Fruit fly (Drosophila melanogaster) whole organism: ENCODE measurements around the gene mtsh.

ENCODE experiments used
- CG8478 ChIP-seq: fragments of >200 bp; optimal IDR thresholded peaks from 2 replicates; lab custom pipeline; 2018; ENCODE audit warnings: inconsistent platforms
- Dll ChIP-seq: fragments of >200 bp; optimal IDR thresholded peaks from 2 replicates; lab custom pipeline; 2017
- EcR ChIP-seq, 2 experiments: fragments of >200 bp; optimal IDR thresholded peaks; 2 replicates each; lab custom pipeline; 2017; ENCODE audit warnings: missing biosample characterization in 2 of 2, missing genetic modification characterization in 2 of 2, missing genetic modification reagents in 2 of 2
- pan ChIP-seq: fragments of >200 bp; optimal IDR thresholded peaks from 2 replicates; lab custom pipeline; 2017
- psq ChIP-seq: fragments of >200 bp; optimal IDR thresholded peaks from 2 replicates; lab custom pipeline; 2017
- usp ChIP-seq: fragments of >200 bp; optimal IDR thresholded peaks from 2 replicates; lab custom pipeline; 2017; ENCODE audit warnings: missing biosample characterization, missing genetic modification characterization, mixed read lengths

The mtsh gene

DNA sequence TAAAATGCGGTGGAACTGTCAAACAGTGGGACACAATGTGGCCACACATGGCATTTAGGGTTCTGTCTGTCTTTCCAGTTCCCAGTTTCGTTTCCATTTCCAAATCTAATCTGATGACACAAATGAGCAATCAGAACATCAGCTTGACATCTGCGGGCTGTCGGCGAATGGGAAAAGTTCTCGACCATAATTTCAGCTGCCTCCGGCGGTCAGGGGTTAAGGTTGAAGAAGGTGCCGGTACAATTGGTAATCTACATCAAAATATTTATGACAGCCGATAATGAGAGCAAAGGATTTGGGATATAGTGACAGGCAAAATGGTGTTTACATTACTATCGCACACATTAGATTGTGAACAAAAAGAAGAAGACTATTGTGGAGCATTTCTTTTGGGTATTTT lies 37.8 kb downstream of the mtsh start:
- TF ChIP-seq CG8478 (lab: Kevin White, UChicago) (no peak), Dll (lab: Kevin White, UChicago) (no peak), psq (no peak), EcR (GFP tag; optimal IDR thresholded peaks at IDR 0.05; lab: Kevin White, UChicago) (no peak), usp (GFP tag; lab: Kevin White, UChicago) (no peak), pan (lab: Kevin White, UChicago) (no peak)

DNA sequence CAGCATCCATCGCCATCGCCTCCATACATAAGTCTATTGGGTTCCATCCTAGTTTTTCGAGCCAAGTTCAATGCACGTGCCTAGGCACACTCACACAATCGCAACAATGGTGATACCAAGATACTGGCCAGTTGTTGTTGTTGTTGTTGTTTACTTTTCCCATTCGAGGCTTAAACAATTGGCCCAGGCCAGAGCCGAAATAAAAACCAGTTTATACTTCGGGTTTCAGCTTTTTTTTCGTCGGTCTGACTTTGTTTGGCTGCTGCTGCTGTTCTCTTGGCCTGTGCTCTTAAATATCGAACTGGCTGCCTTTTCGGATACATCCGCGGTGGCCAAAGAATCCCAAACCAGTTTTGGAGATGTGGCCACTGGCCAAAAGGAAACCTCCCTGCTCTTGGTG lies 39.5 kb downstream of the mtsh start:
- TF ChIP-seq psq: no peak
- TF ChIP-seq EcR (GFP tag; optimal IDR thresholded peaks at IDR 0.05; lab: Kevin White, UChicago): no peak
- no peak for TF ChIP-seq Dll (lab: Kevin White, UChicago)

DNA sequence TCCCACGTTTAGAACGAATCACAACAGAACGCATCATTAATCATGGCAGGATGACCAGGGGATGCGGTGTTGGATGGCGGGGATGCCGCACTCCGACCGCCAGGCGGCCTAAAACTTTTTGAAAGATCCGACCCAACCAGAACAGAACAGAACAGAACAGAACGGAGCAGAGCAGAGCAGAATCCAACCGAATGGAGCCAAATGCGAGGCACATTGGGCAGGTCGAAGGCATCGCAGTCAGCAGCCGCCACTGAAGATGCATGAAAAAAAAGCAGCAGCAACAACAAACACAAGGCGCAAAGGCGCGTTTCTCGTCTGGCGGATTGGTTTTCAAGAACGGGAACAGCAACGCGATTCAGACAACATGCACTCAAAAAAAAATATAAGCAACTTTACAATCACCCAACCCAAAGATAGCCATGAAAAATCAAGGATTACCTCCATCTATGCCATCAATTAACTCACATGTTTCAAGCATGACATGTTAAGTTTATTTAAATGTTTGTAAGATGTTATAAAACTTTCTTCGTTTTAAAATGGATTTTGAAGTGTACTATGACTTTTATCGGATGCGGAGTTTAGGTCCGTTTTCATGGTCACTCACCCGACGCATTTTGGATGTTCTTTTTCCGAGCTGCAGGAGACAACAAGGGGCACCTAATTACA lies 40.2 kb downstream of the mtsh start:
- peak in 1 of 2 experiments; percentile 47 for TF ChIP-seq EcR (GFP tag; optimal IDR thresholded peaks at IDR 0.05; lab: Kevin White, UChicago)
- no peak for TF ChIP-seq pan (lab: Kevin White, UChicago)
- no peak for TF ChIP-seq usp (GFP tag; lab: Kevin White, UChicago)

DNA sequence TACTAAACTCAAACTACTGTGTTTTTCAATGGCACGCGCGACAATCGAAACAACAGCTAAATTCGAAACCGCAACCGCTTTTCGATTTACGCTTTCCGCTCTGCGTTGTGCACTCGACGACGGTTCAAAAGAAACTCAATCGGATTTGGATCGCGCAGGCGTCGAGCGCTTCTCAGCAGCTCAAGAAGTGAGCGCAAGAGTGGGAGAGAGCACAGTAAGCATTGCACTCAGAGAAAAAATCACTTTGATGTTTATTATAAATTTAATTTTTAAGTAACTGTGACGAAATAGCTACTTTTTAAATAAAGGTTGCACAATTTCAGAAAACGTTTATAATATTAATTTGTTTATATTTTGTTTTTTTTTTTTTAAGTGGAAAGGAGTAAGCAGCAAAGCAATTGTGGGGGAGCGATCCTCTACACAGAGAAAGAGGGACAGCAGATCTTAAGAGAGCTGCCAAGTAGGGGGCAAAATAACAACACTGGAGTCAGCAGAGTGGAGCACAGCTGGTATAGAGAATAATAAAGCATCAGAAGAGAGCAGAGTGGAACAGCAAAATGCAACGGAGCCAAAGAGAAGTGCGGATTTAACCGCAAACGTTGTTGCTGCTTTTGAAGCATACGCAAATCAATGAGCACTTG lies 42.0 kb downstream of the mtsh start:
- TF ChIP-seq pan (lab: Kevin White, UChicago) (no peak), EcR (GFP tag; optimal IDR thresholded peaks at IDR 0.05; lab: Kevin White, UChicago) (no peak), Dll (lab: Kevin White, UChicago) (no peak), usp (GFP tag; lab: Kevin White, UChicago) (no peak), psq (no peak), CG8478 (lab: Kevin White, UChicago) (no peak)

DNA sequence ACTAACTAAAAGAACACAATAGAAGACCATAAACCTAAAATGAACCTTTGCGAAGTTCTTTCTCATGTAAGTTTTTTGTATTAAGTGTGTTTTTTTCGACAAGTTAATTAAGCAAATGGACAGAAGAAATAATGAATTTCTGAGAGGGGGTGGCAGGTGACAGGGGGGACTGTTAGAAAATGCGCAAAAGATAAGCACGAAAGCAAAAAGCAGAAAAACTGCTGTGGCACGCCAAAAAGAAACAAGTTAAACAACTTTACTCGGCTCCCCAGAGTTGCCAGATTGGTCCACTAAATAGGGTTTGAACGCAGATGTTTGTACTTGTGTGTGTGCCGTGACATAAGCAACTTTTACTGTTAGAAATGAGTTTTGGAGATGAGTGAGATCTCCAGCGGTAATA lies 42.8 kb downstream of the mtsh start:
- TF ChIP-seq usp (GFP tag; lab: Kevin White, UChicago): no peak
- no peak for TF ChIP-seq Dll (lab: Kevin White, UChicago)
- TF ChIP-seq pan (lab: Kevin White, UChicago): no peak
- TF ChIP-seq psq: no peak
- TF ChIP-seq EcR (GFP tag; optimal IDR thresholded peaks at IDR 0.05; lab: Kevin White, UChicago): no peak
- TF ChIP-seq CG8478 (lab: Kevin White, UChicago): no peak

DNA sequence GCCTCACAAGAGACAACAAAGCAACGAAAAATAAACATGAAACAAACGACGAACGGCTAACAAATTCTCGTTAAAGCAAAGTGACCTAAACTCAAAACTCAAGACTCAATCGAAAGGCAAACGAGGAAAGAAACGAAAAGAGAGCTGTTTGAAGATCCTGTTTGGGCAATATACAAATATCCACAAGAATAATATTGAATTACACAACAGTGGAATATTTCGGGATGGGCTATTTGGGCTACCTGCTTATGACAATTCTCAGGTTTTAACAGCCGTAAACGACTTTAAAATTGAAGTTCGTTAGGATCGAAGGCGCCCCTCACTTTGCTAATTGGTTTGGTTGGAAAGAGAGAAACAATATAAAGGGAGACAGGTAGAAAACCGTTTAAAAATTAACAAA lies 43.4 kb downstream of the mtsh start:
- TF ChIP-seq pan (lab: Kevin White, UChicago) (no peak), psq (no peak), usp (GFP tag; lab: Kevin White, UChicago) (no peak), CG8478 (lab: Kevin White, UChicago) (no peak), Dll (lab: Kevin White, UChicago) (no peak), EcR (GFP tag; optimal IDR thresholded peaks at IDR 0.05; lab: Kevin White, UChicago) (no peak)

DNA sequence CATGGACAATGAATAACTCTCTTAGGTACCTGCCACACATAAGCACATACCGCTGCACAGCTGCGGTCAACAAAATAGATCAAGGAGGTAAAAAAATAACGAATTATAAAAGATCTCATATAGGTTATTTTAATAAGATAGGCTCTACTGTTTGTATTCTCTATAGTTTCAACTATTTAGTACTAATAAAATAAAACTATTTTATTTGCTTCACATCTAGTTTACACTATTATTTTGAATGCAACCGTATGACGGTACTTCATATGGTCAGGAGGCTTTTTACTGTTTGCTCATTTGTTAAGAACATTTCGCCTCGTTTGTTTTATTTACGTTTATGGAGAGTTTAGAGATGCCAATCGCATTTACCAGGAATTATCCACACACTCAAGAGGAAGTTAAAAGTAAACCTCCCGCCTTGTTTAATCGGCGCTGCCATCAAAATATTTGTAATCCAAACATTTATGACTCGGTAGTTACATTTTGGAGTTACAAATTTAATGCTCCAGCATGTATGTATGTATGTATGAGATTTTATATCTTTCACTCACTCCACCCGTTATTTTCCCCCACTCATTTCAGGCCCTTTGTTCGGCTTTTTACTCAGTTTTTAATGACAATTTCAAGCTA lies 44.6 kb downstream of the mtsh start:
- no peak for TF ChIP-seq psq

DNA sequence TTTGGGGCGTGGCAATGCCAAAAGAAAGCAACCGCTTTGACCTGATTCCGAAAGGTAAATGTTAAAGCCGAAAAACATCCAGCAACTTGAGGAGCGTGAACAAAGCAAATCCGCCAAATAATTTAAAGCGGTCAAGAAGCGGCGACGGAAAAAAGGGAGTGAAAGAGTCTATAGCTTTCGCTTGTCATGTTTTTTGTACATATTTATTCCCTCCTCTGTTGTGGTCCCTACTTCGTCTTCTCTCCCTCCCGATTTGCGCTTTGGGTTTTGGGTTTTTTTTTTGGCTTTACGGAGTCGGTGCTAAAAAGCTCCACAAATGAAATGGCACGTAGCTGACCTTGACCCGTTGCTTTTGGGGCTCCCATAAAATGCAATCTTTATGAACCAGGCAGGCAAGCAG lies 45.6 kb downstream of the mtsh start:
- no peak for TF ChIP-seq EcR (GFP tag; optimal IDR thresholded peaks at IDR 0.05; lab: Kevin White, UChicago)
- TF ChIP-seq psq: no peak
- TF ChIP-seq pan (lab: Kevin White, UChicago): no peak
- no peak for TF ChIP-seq usp (GFP tag; lab: Kevin White, UChicago)
- TF ChIP-seq Dll (lab: Kevin White, UChicago): no peak
- no peak for TF ChIP-seq CG8478 (lab: Kevin White, UChicago)

DNA sequence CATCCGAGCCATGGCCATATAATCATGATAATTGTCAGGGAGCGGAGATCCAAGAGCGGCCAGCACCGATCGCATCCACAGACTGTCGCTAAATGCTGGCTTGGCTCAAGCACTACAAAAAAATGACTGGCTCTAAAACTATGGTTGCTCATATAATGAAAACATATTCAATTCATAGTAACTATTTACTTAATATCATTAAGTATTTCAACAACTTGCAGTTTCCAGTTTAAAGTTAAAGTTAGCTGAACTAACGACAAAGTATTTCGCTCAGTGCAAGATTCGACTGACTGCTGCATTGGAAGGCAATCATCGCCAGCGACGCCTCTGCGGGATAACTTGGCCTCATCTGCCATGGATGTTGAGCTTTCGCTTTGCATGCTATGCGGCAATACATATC lies 48.8 kb downstream of the mtsh start:
- TF ChIP-seq usp (GFP tag; lab: Kevin White, UChicago): no peak
- TF ChIP-seq pan (lab: Kevin White, UChicago): no peak
- no peak for TF ChIP-seq CG8478 (lab: Kevin White, UChicago)
- TF ChIP-seq psq: no peak
- no peak for TF ChIP-seq EcR (GFP tag; optimal IDR thresholded peaks at IDR 0.05; lab: Kevin White, UChicago)
- no peak for TF ChIP-seq Dll (lab: Kevin White, UChicago)

DNA sequence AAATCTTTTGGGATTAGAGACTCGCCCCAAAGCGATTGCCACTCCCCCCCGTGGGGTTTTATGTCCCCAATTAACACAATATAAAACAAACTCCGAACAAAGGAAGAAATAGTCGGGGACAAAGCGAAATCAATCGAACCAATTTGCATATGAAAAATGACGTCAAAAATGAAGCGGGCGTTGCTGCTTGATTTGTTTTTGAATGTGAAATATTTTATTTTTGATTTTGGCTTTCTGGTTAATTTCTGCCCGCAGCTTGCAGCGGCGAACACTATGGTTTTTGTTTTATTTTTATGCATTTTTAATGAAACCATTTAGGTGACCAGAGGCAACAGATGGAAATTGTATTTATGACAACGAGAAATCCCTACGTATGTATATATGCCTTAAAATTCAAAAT lies 51.0 kb downstream of the mtsh start:
- TF ChIP-seq EcR (GFP tag; optimal IDR thresholded peaks at IDR 0.05; lab: Kevin White, UChicago) (no peak), usp (GFP tag; lab: Kevin White, UChicago) (no peak), pan (lab: Kevin White, UChicago) (no peak), Dll (lab: Kevin White, UChicago) (no peak), CG8478 (lab: Kevin White, UChicago) (no peak), psq (no peak)
